Worm (Caenorhabditis elegans) whole organism, L2 larva: ENCODE data around the gene sra-38.

ENCODE experiments used
- C34F6.9 ChIP-seq: fragments of 150-350 bp; optimal IDR thresholded peaks from 2 replicates; lab custom pipeline; 2014; ENCODE audit warnings: missing biosample characterization, missing genetic modification characterization
- F13H6.1 ChIP-seq: sonication (generic microtip); optimal IDR thresholded peaks from 2 replicates; lab custom pipeline; 2016; ENCODE audit warnings: missing genetic modification characterization, missing compliant biosample characterization
- R02D3.7 ChIP-seq: fragments of 150-350 bp; optimal IDR thresholded peaks from 2 replicates; lab custom pipeline; 2014; ENCODE audit warnings: missing biosample characterization, missing genetic modification characterization
- Y55F3AM.14 ChIP-seq: fragments of 200-800 bp; sonication (Bioruptor generic); optimal IDR thresholded peaks from 2 replicates; lab custom pipeline; 2018; ENCODE audit warnings: mild to moderate bottlenecking, missing genetic modification characterization, missing compliant biosample characterization
- ZK546.5 ChIP-seq: sonication (generic microtip); optimal IDR thresholded peaks from 2 replicates; lab custom pipeline; 2017; ENCODE audit warnings: missing biosample characterization, missing genetic modification characterization
- alr-1 ChIP-seq: fragments of 150-350 bp; optimal IDR thresholded peaks from 2 replicates; lab custom pipeline; 2014; ENCODE audit warnings: missing biosample characterization, missing genetic modification characterization
- aly-2 ChIP-seq: fragments of 150-350 bp; optimal IDR thresholded peaks from 2 replicates; lab custom pipeline; 2014; ENCODE audit warnings: missing biosample characterization, missing genetic modification characterization
- ama-1 ChIP-seq: fragments of 150-350 bp; optimal IDR thresholded peaks from 2 replicates; lab custom pipeline; 2018; ENCODE audit warnings: inconsistent platforms
- blmp-1 ChIP-seq: sonication (generic microtip); optimal IDR thresholded peaks from 2 replicates; lab custom pipeline; 2017; ENCODE audit warnings: missing genetic modification characterization, mild to moderate bottlenecking, missing compliant biosample characterization, antibody characterized with exemption, moderate library complexity; ENCODE audit not compliant: insufficient read depth
- ceh-16 ChIP-seq: fragments of 150-350 bp; optimal IDR thresholded peaks from 2 replicates; lab custom pipeline; 2014; ENCODE audit warnings: missing biosample characterization, missing genetic modification characterization
- crh-2 ChIP-seq: sonication (generic microtip); optimal IDR thresholded peaks from 2 replicates; lab custom pipeline; 2017; ENCODE audit warnings: missing biosample characterization, missing genetic modification characterization
- dmd-4 ChIP-seq: sonication (generic microtip); optimal IDR thresholded peaks from 2 replicates; lab custom pipeline; 2017; ENCODE audit warnings: missing biosample characterization, missing genetic modification characterization
- egl-27 ChIP-seq: sonication (generic microtip); optimal IDR thresholded peaks from 3 replicates; lab custom pipeline; 2017; ENCODE audit warnings: missing biosample characterization, missing genetic modification reagents, missing genetic modification characterization
- elt-1 ChIP-seq: fragments of 150-350 bp; optimal IDR thresholded peaks from 2 replicates; lab custom pipeline; 2014; ENCODE audit warnings: missing biosample characterization, missing genetic modification characterization
- elt-3 ChIP-seq: sonication (generic microtip); optimal IDR thresholded peaks from 2 replicates; lab custom pipeline; 2017; ENCODE audit warnings: missing biosample characterization, missing genetic modification characterization
- fos-1 ChIP-seq: fragments of 150-350 bp; optimal IDR thresholded peaks from 2 replicates; lab custom pipeline; 2014; ENCODE audit warnings: missing biosample characterization, missing genetic modification characterization
- gmeb-1 ChIP-seq: fragments of 150-350 bp; optimal IDR thresholded peaks from 2 replicates; lab custom pipeline; 2014; ENCODE audit warnings: missing biosample characterization, missing genetic modification characterization
- lin-11 ChIP-seq: fragments of 150-350 bp; sonication (generic microtip); optimal IDR thresholded peaks from 2 replicates; lab custom pipeline; 2014; ENCODE audit warnings: missing biosample characterization, missing genetic modification characterization, inconsistent platforms, mixed read lengths
- lin-13 ChIP-seq: fragments of 150-350 bp; optimal IDR thresholded peaks from 2 replicates; lab custom pipeline; 2014; ENCODE audit warnings: missing biosample characterization, missing genetic modification reagents, missing genetic modification characterization
- lin-39 ChIP-seq: fragments of 150-350 bp; optimal IDR thresholded peaks from 2 replicates; lab custom pipeline; 2014; ENCODE audit warnings: missing biosample characterization, missing genetic modification reagents, missing genetic modification characterization
- lsy-2 ChIP-seq, 2 experiments: fragments of 150-350 bp in 1 of 2; sonication (generic microtip) in 1 of 2; optimal IDR thresholded peaks; 2 replicates each; lab custom pipeline; 2014 to 2017; ENCODE audit warnings: missing biosample characterization in 2 of 2, missing genetic modification characterization in 2 of 2
- mab-5 ChIP-seq: fragments of 150-350 bp; optimal IDR thresholded peaks from 2 replicates; lab custom pipeline; 2014; ENCODE audit warnings: missing biosample characterization, missing genetic modification characterization
- mbf-1 ChIP-seq: sonication (generic microtip); optimal IDR thresholded peaks from 2 replicates; lab custom pipeline; 2017; ENCODE audit warnings: missing biosample characterization, missing genetic modification characterization
- mdl-1 ChIP-seq, 2 experiments: fragments of 150-350 bp in 1 of 2; sonication (generic microtip) in 1 of 2; optimal IDR thresholded peaks; 2 replicates each; lab custom pipeline; 2017; ENCODE audit warnings: missing biosample characterization in 2 of 2, missing genetic modification characterization in 2 of 2
- nhr-10 ChIP-seq: sonication (generic microtip); optimal IDR thresholded peaks from 2 replicates; lab custom pipeline; 2017; ENCODE audit warnings: missing biosample characterization, missing genetic modification characterization
- nhr-11 ChIP-seq: fragments of 150-350 bp; optimal IDR thresholded peaks from 2 replicates; lab custom pipeline; 2014; ENCODE audit warnings: missing biosample characterization, missing genetic modification characterization
- nhr-12 ChIP-seq: fragments of 150-350 bp; optimal IDR thresholded peaks from 2 replicates; lab custom pipeline; 2014; ENCODE audit warnings: missing biosample characterization, missing genetic modification characterization
- nhr-21 ChIP-seq: fragments of 150-350 bp; optimal IDR thresholded peaks from 2 replicates; lab custom pipeline; 2014; ENCODE audit warnings: missing biosample characterization, missing genetic modification characterization
- nhr-23 ChIP-seq: fragments of 150-350 bp; optimal IDR thresholded peaks from 2 replicates; lab custom pipeline; 2014; ENCODE audit warnings: missing biosample characterization, missing genetic modification reagents, missing genetic modification characterization
- nhr-25 ChIP-seq: fragments of 150-350 bp; sonication (generic microtip); optimal IDR thresholded peaks from 3 replicates; lab custom pipeline; 2014; ENCODE audit warnings: missing biosample characterization, missing genetic modification characterization
- nhr-6 ChIP-seq: fragments of 150-350 bp; optimal IDR thresholded peaks from 2 replicates; lab custom pipeline; 2014; ENCODE audit warnings: missing biosample characterization, missing genetic modification characterization
- nhr-77 ChIP-seq: fragments of 150-350 bp; optimal IDR thresholded peaks from 2 replicates; lab custom pipeline; 2014; ENCODE audit warnings: missing biosample characterization, missing genetic modification characterization
- peb-1 ChIP-seq: fragments of 150-350 bp; optimal IDR thresholded peaks from 2 replicates; lab custom pipeline; 2014; ENCODE audit warnings: missing biosample characterization, missing genetic modification characterization
- sem-4 ChIP-seq: fragments of 150-350 bp; optimal IDR thresholded peaks from 2 replicates; lab custom pipeline; 2014; ENCODE audit warnings: missing biosample characterization, missing genetic modification reagents, missing genetic modification characterization
- skn-1 ChIP-seq: sonication (generic microtip); optimal IDR thresholded peaks from 2 replicates; lab custom pipeline; 2017; ENCODE audit warnings: missing biosample characterization, missing genetic modification characterization
- sma-3 ChIP-seq: sonication (generic microtip); optimal IDR thresholded peaks from 2 replicates; lab custom pipeline; 2016; ENCODE audit warnings: missing genetic modification reagents, missing genetic modification characterization, missing compliant biosample characterization
- sma-9 ChIP-seq, 2 experiments: fragments of 150-350 bp in 1 of 2; sonication (generic microtip) in 1 of 2; optimal IDR thresholded peaks; 2 replicates each; lab custom pipeline; 2014 to 2016; ENCODE audit warnings: missing genetic modification characterization in 2 of 2, mild to moderate bottlenecking in 1 of 2, missing biosample characterization in 1 of 2, missing compliant biosample characterization in 1 of 2, missing genetic modification reagents in 1 of 2, moderate library complexity in 1 of 2
- snpc-4 ChIP-seq: fragments of 150-350 bp; optimal IDR thresholded peaks from 2 replicates; lab custom pipeline; 2014; ENCODE audit warnings: missing biosample characterization, missing genetic modification characterization
- unc-39 ChIP-seq: fragments of 150-350 bp; optimal IDR thresholded peaks from 2 replicates; lab custom pipeline; 2014; ENCODE audit warnings: missing biosample characterization, missing genetic modification characterization
- unc-62 ChIP-seq: fragments of 150-350 bp; optimal IDR thresholded peaks from 2 replicates; lab custom pipeline; 2014; ENCODE audit warnings: missing biosample characterization, missing genetic modification reagents, missing genetic modification characterization
- ztf-1 ChIP-seq: fragments of 200-800 bp; sonication (Bioruptor generic); conservative IDR thresholded peaks from 2 replicates; pipeline ENCODE4 v1.3.6; 2022; ENCODE audit warnings: missing genetic modification characterization, missing compliant biosample characterization
- ztf-4 ChIP-seq: fragments of 150-350 bp; optimal IDR thresholded peaks from 2 replicates; lab custom pipeline; 2014; ENCODE audit warnings: missing biosample characterization, missing genetic modification characterization

sra-38 gene

DNA sequence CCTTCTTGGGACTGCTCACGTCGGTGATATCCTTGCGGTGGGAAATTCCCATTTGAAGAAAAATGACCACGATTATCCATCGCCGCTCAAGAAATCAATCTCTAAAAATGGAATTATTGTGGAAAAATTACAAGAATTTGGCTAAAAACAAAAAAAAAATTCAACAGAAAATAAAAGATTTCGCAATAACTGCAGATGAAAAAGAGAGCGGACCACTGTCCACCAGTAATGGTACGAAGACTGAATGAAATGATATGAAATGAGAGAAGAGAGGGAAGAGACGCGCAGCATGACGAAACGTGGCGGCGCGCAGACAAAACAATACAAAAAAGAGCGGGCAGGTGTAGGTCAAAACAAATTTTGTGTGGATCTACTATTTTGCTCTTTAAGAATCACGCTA, 29.6 kb upstream of the sra-38 start, which contains the start of gene meg-1:
meg-1 (minus strand) TSS at position 101 of the 400 bp plus-strand sequence.
- TF ChIP-seq aly-2 (tag; lab: Kevin White, UChicago): no peak
- no peak for TF ChIP-seq egl-27 (tag; lab: Kevin White, UChicago)
- TF ChIP-seq ZK546.5 (tag; lab: Kevin White, UChicago): no peak
- TF ChIP-seq sem-4: no peak
- no peak for TF ChIP-seq mdl-1 (tag; optimal IDR thresholded peaks at IDR 0.05; lab: Kevin White, UChicago)
- TF ChIP-seq nhr-12 (tag; lab: Kevin White, UChicago): no peak
- TF ChIP-seq lsy-2 (tag; optimal IDR thresholded peaks at IDR 0.05; lab: Kevin White, UChicago): no peak
- no peak for TF ChIP-seq gmeb-1
- TF ChIP-seq ztf-1 (GFP tag; lab: Robert Waterston, UW): no peak
- TF ChIP-seq dmd-4 (tag; lab: Kevin White, UChicago): no peak
- TF ChIP-seq mab-5 (tag; lab: Kevin White, UChicago): no peak
- no peak for TF ChIP-seq lin-11 (tag; lab: Kevin White, UChicago)
- TF ChIP-seq peb-1 (tag; lab: Kevin White, UChicago): no peak
- no peak for TF ChIP-seq nhr-23 (tag; lab: Kevin White, UChicago)
- no peak for TF ChIP-seq R02D3.7

DNA sequence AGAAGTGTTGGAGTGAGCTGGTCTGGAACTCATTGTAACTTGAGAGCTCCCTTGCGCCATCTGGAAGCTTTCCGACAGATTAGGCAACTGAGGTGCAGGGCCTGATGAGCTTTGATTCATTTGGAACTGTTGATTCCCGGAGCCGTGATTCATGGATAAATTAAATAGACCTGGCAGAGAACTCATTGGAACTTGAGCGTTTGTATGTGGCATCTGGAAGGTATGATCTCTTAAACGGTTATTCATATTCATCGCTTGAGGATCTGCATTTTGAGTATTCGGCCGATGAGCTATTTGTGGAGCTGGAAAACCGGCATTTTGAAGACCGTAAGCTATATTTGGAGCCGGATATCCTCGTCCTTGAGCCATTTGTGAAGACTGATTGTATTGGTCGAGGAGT, 28.6 kb upstream of the sra-38 start:
- no peak for TF ChIP-seq ZK546.5 (tag; lab: Kevin White, UChicago)
- TF ChIP-seq ceh-16 (tag; lab: Kevin White, UChicago): no peak
- no peak for TF ChIP-seq fos-1 (tag; lab: Kevin White, UChicago)
- no peak for TF ChIP-seq nhr-77 (tag; lab: Kevin White, UChicago)
- no peak for TF ChIP-seq nhr-23 (tag; lab: Kevin White, UChicago)
- TF ChIP-seq nhr-11 (tag; lab: Kevin White, UChicago): no peak
- TF ChIP-seq aly-2 (tag; lab: Kevin White, UChicago): no peak
- no peak for TF ChIP-seq lin-39 (tag; lab: Kevin White, UChicago)
- no peak for TF ChIP-seq unc-39 (tag; lab: Kevin White, UChicago)
- no peak for TF ChIP-seq egl-27 (tag; lab: Kevin White, UChicago)
- TF ChIP-seq ztf-1 (GFP tag; lab: Robert Waterston, UW): no peak
- TF ChIP-seq nhr-10: no peak
- no peak for TF ChIP-seq F13H6.1 (tag; lab: Kevin White, UChicago)
- no peak for TF ChIP-seq sem-4
- no peak for TF ChIP-seq R02D3.7
- no peak for TF ChIP-seq nhr-25 (tag; lab: Kevin White, UChicago)

DNA sequence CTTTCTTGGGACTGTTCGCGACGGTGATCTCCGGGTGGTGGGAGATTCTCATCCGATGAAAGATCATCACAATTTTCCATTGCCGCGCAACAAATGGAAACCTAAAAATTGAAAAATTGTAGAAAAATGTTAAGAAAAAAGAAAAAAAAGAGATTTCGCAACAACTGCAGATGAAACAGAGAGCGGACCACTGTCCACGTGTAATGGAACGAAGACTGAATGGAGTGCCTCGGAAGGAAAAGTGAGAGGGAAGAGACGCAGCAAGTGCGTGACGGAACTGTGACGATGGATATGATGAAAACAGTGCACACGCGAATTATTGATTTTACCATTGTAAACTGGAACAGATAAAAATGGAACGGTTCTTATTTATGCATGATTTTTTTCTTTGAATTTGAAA, 26.1 kb upstream of the sra-38 start, which contains the start of gene meg-2:
meg-2 (minus strand) TSS at position 101 of the 400 bp plus-strand sequence.
- no peak for TF ChIP-seq ama-1
- TF ChIP-seq Y55F3AM.14 (GFP tag; lab: Kevin White, UChicago): no peak
- no peak for TF ChIP-seq dmd-4 (tag; lab: Kevin White, UChicago)
- TF ChIP-seq peb-1 (tag; lab: Kevin White, UChicago): no peak
- no peak for TF ChIP-seq ceh-16 (tag; lab: Kevin White, UChicago)
- no peak for TF ChIP-seq nhr-6 (tag; lab: Kevin White, UChicago)
- no peak for TF ChIP-seq C34F6.9 (tag; lab: Kevin White, UChicago)
- TF ChIP-seq blmp-1 (tag; lab: Kevin White, UChicago): no peak

DNA sequence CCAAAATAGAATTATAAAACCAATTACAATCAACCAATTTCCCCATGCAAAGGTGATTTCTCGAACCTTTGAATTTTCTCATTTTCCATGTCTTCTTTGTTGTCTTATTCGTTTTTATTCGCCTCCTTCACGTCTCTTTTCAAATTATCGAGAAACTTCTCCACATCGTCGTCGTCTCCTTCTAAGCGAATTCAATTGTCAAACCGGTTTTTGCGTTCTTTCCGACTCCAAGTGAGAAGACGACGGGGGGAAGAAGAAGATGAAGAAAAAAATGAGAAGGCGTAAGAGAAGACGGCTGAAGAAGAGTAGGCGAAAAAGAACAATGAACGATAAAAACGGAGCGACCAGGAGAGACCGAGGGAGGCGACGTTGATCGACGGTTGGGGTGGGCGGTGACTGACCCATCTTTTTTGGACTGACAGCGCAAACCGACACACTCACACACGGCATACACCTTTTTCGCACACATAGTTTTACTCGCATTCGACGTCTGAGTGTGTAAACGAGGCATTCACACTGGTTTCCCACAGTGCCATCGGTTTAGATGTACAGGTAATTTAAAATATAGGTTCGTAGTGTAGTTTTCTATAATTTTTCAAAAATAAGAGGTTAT, 20.5 kb upstream of the sra-38 start:
- TF ChIP-seq sma-3: peak; percentile 86
- TF ChIP-seq lin-13 (GFP tag; lab: Kevin White, UChicago): peak; percentile 40
- TF ChIP-seq elt-3 (tag; lab: Kevin White, UChicago): no peak
- no peak for TF ChIP-seq mbf-1 (tag; lab: Kevin White, UChicago)
- peak in 1 of 2 experiments; percentile 38 for TF ChIP-seq lsy-2 (tag; optimal IDR thresholded peaks at IDR 0.05; lab: Kevin White, UChicago)
- TF ChIP-seq alr-1 (tag; lab: Kevin White, UChicago): no peak
- peak; percentile 27 for TF ChIP-seq fos-1 (tag; lab: Kevin White, UChicago)
- TF ChIP-seq C34F6.9 (tag; lab: Kevin White, UChicago): peak; percentile 28
- no peak for TF ChIP-seq aly-2 (tag; lab: Kevin White, UChicago)
- TF ChIP-seq snpc-4: no peak
- TF ChIP-seq nhr-6 (tag; lab: Kevin White, UChicago): peak; percentile 78
- no peak for TF ChIP-seq dmd-4 (tag; lab: Kevin White, UChicago)
- peak; percentile 83 for TF ChIP-seq egl-27 (tag; lab: Kevin White, UChicago)
- TF ChIP-seq unc-39 (tag; lab: Kevin White, UChicago): no peak
- no peak for TF ChIP-seq nhr-12 (tag; lab: Kevin White, UChicago)
- peak; percentile 33 for TF ChIP-seq blmp-1 (tag; lab: Kevin White, UChicago)
- no peak for TF ChIP-seq ztf-1 (GFP tag; lab: Robert Waterston, UW)
- TF ChIP-seq sem-4: peak; percentile 88
- no peak for TF ChIP-seq peb-1 (tag; lab: Kevin White, UChicago)
- TF ChIP-seq ZK546.5 (tag; lab: Kevin White, UChicago): no peak
- peak; percentile 94 for TF ChIP-seq nhr-25 (tag; lab: Kevin White, UChicago)
- TF ChIP-seq skn-1: no peak
- no peak for TF ChIP-seq mdl-1 (tag; optimal IDR thresholded peaks at IDR 0.05; lab: Kevin White, UChicago)
- no peak for TF ChIP-seq Y55F3AM.14 (GFP tag; lab: Kevin White, UChicago)
- TF ChIP-seq R02D3.7: no peak
- no peak for TF ChIP-seq unc-62 (GFP tag; lab: Kevin White, UChicago)
- no peak for TF ChIP-seq nhr-77 (tag; lab: Kevin White, UChicago)
- TF ChIP-seq crh-2: peak; percentile 74
- peak; percentile 50 for TF ChIP-seq sma-9 (GFP tag; optimal IDR thresholded peaks at IDR 0.05; lab: Kevin White, UChicago)
- no peak for TF ChIP-seq sma-9 (tag; optimal IDR thresholded peaks at IDR 0.05; lab: Kevin White, UChicago)
- TF ChIP-seq ztf-4 (tag; lab: Kevin White, UChicago): peak; percentile 10
- peak; percentile 31 for TF ChIP-seq gmeb-1
- peak; percentile 59 for TF ChIP-seq nhr-21 (tag; lab: Kevin White, UChicago)
- no peak for TF ChIP-seq elt-1 (tag; lab: Kevin White, UChicago)
